Worm (Caenorhabditis elegans) whole organism, young adult: Measurements from ENCODE around the gene B0034.4.
A peak's percentile ranks its signal among the peaks of the same experiment; 100 is the strongest.

Experiments used
- B0035.1 ChIP-seq: sonication (generic microtip); optimal IDR thresholded peaks from 2 replicates; lab custom pipeline; 2016; ENCODE audit warnings: missing genetic modification characterization, mild to moderate bottlenecking, missing compliant biosample characterization, missing genotype, missing genetic modification reagents
- B0261.1 ChIP-seq: sonication (generic microtip); optimal IDR thresholded peaks from 2 replicates; lab custom pipeline; 2016; ENCODE audit warnings: mild to moderate bottlenecking, missing genetic modification characterization, moderate library complexity, missing compliant biosample characterization
- B0336.3 ChIP-seq: fragments of 200-800 bp; sonication (Bioruptor generic); IDR thresholded peaks from 2 replicates; pipeline ENCODE4 v1.3.6; 2022; ENCODE audit warnings: missing genetic modification characterization, missing compliant biosample characterization
- C06A6.2 ChIP-seq: fragments of 200-800 bp; sonication (Bioruptor generic); conservative IDR thresholded peaks from 2 replicates; pipeline ENCODE4 v1.3.6; 2022; ENCODE audit warnings: missing genetic modification characterization, missing compliant biosample characterization
- F10E7.11 ChIP-seq: sonication (generic microtip); optimal IDR thresholded peaks from 2 replicates; lab custom pipeline; 2017; ENCODE audit warnings: mild to moderate bottlenecking, missing genetic modification characterization, moderate library complexity, missing compliant biosample characterization
- F39B2.1 ChIP-seq: fragments of 200-800 bp; sonication (Bioruptor generic); IDR thresholded peaks from 2 replicates; pipeline ENCODE4 v1.3.6; 2022; ENCODE audit warnings: missing genetic modification reagents, missing genetic modification characterization, missing compliant biosample characterization
- F57A8.1 ChIP-seq: fragments of 200-800 bp; sonication (Bioruptor generic); optimal IDR thresholded peaks from 2 replicates; lab custom pipeline; 2018; ENCODE audit warnings: mild to moderate bottlenecking, missing genetic modification characterization, moderate library complexity, missing compliant biosample characterization
- F57C9.4 ChIP-seq: sonication (generic microtip); optimal IDR thresholded peaks from 2 replicates; lab custom pipeline; 2017; ENCODE audit warnings: mild to moderate bottlenecking, missing genetic modification characterization, missing compliant biosample characterization
- T07F8.4 ChIP-seq: sonication (generic microtip); optimal IDR thresholded peaks from 2 replicates; lab custom pipeline; 2016; ENCODE audit warnings: mild to moderate bottlenecking, missing genetic modification characterization, moderate library complexity, missing compliant biosample characterization
- Y67H2A.10 ChIP-seq: fragments of 200-800 bp; sonication (Bioruptor generic); conservative IDR thresholded peaks from 2 replicates; pipeline ENCODE4 v1.3.6; 2022; ENCODE audit warnings: missing genetic modification reagents, missing genetic modification characterization, missing compliant biosample characterization
- Y79H2A.3 ChIP-seq: fragments of 200-800 bp; sonication (Bioruptor generic); conservative IDR thresholded peaks from 2 replicates; pipeline ENCODE4 v1.3.6; 2022; ENCODE audit warnings: missing genetic modification reagents, missing genetic modification characterization, missing compliant biosample characterization
- ZK185.1 ChIP-seq: sonication (generic microtip); optimal IDR thresholded peaks from 2 replicates; lab custom pipeline; 2016; ENCODE audit warnings: mild to moderate bottlenecking, missing genetic modification characterization, missing compliant biosample characterization; ENCODE audit not compliant: poor library complexity, severe bottlenecking
- akir-1 ChIP-seq: fragments of 200-800 bp; sonication (Bioruptor generic); optimal IDR thresholded peaks from 2 replicates; lab custom pipeline; 2018; ENCODE audit warnings: mild to moderate bottlenecking, missing genetic modification characterization, moderate library complexity, missing compliant biosample characterization
- aptf-3 ChIP-seq: fragments of 200-800 bp; sonication (Bioruptor generic); IDR thresholded peaks from 2 replicates; pipeline ENCODE4 v1.3.6; 2022; ENCODE audit warnings: missing genetic modification characterization, missing compliant biosample characterization
- atf-7 ChIP-seq: sonication (generic microtip); optimal IDR thresholded peaks from 2 replicates; lab custom pipeline; 2017; ENCODE audit warnings: mild to moderate bottlenecking, missing genetic modification characterization, missing compliant biosample characterization
- attf-6 ChIP-seq: fragments of 200-800 bp; sonication (Bioruptor generic); IDR thresholded peaks from 2 replicates; pipeline ENCODE4 v1.3.6; 2022; ENCODE audit warnings: missing genetic modification reagents, missing genetic modification characterization, missing compliant biosample characterization
- cebp-1 ChIP-seq, 2 experiments: fragments of 200-800 bp in 1 of 2; sonication (Bioruptor generic) in 1 of 2; sonication (generic microtip) in 1 of 2; IDR thresholded peaks in 1 of 2; optimal IDR thresholded peaks in 1 of 2; 2 replicates each; pipeline versions ENCODE4 v1.3.6 to Lab custom; 2017 to 2022; ENCODE audit warnings: missing compliant biosample characterization in 2 of 2, missing genetic modification characterization in 2 of 2, mild to moderate bottlenecking in 1 of 2, missing genetic modification reagents in 1 of 2, moderate library complexity in 1 of 2
- ceh-100 ChIP-seq: fragments of 200-800 bp; sonication (Bioruptor generic); IDR thresholded peaks from 2 replicates; pipeline ENCODE4 v1.3.6; 2022; ENCODE audit warnings: missing genetic modification reagents, missing genetic modification characterization, missing compliant biosample characterization
- chd-7 ChIP-seq: sonication (generic microtip); optimal IDR thresholded peaks from 2 replicates; lab custom pipeline; 2016; ENCODE audit warnings: mild to moderate bottlenecking, missing genetic modification characterization, moderate library complexity, missing compliant biosample characterization
- egl-44 ChIP-seq: fragments of 200-800 bp; sonication (Bioruptor generic); IDR thresholded peaks from 2 replicates; pipeline ENCODE4 v1.3.6; 2022; ENCODE audit warnings: missing genetic modification reagents, missing genetic modification characterization, missing compliant biosample characterization
- ekl-4 ChIP-seq: fragments of 200-800 bp; sonication (Bioruptor generic); IDR thresholded peaks from 2 replicates; pipeline ENCODE4 v1.3.6; 2022; ENCODE audit warnings: missing genetic modification reagents, missing genetic modification characterization, missing compliant biosample characterization
- hlh-12 ChIP-seq: sonication (generic microtip); optimal IDR thresholded peaks from 2 replicates; lab custom pipeline; 2016; ENCODE audit warnings: missing genetic modification characterization, missing compliant biosample characterization
- hmg-20 ChIP-seq: fragments of 200-800 bp; sonication (Bioruptor generic); IDR thresholded peaks from 2 replicates; pipeline ENCODE4 v1.3.6; 2022; ENCODE audit warnings: missing genetic modification reagents, missing genetic modification characterization, missing compliant biosample characterization
- hrde-1 ChIP-seq: sonication (generic microtip); optimal IDR thresholded peaks from 2 replicates; lab custom pipeline; 2016; ENCODE audit warnings: missing genetic modification characterization, mild to moderate bottlenecking, missing compliant biosample characterization, moderate library complexity, missing genotype, missing genetic modification reagents, borderline replicate concordance
- madf-3 ChIP-seq: fragments of 200-800 bp; sonication (Bioruptor generic); IDR thresholded peaks from 2 replicates; pipeline ENCODE4 v1.3.6; 2022; ENCODE audit warnings: missing genetic modification reagents, missing genetic modification characterization, missing compliant biosample characterization
- mcd-1 ChIP-seq: fragments of 200-800 bp; sonication (Bioruptor generic); IDR thresholded peaks from 2 replicates; pipeline ENCODE4 v1.3.6; 2022; ENCODE audit warnings: missing genetic modification reagents, missing genetic modification characterization, missing compliant biosample characterization
- nfyb-1 ChIP-seq: fragments of 200-800 bp; sonication (Bioruptor generic); IDR thresholded peaks from 2 replicates; pipeline ENCODE4 v1.3.6; 2022; ENCODE audit warnings: missing genetic modification reagents, missing genetic modification characterization, missing compliant biosample characterization
- nhr-27 ChIP-seq: fragments of 200-800 bp; sonication (Bioruptor generic); optimal IDR thresholded peaks from 2 replicates; lab custom pipeline; 2018; ENCODE audit warnings: mild to moderate bottlenecking, missing genetic modification characterization, moderate library complexity, missing compliant biosample characterization
- pbrm-1 ChIP-seq: fragments of 200-800 bp; sonication (Bioruptor generic); IDR thresholded peaks from 2 replicates; pipeline ENCODE4 v1.3.6; 2022; ENCODE audit warnings: missing genetic modification reagents, missing genetic modification characterization, missing compliant biosample characterization
- snpc-3.4 ChIP-seq: sonication (generic microtip); optimal IDR thresholded peaks from 2 replicates; lab custom pipeline; 2017; ENCODE audit warnings: missing genetic modification characterization, mild to moderate bottlenecking, missing compliant biosample characterization, antibody characterized with exemption, moderate library complexity, missing genotype, missing genetic modification reagents
- somi-1 ChIP-seq: fragments of 200-800 bp; sonication (Bioruptor generic); optimal IDR thresholded peaks from 2 replicates; lab custom pipeline; 2018; ENCODE audit warnings: mild to moderate bottlenecking, missing genetic modification characterization, missing compliant biosample characterization
- tbp1 ChIP-seq: fragments of 200-800 bp; sonication (Bioruptor generic); optimal IDR thresholded peaks from 2 replicates; lab custom pipeline; 2018; ENCODE audit warnings: mild to moderate bottlenecking, missing genetic modification characterization, missing compliant biosample characterization
- tbx-9 ChIP-seq: sonication (generic microtip); optimal IDR thresholded peaks from 2 replicates; lab custom pipeline; 2016; ENCODE audit warnings: borderline replicate concordance, missing genetic modification characterization, inconsistent platforms, missing compliant biosample characterization
- ztf-18 ChIP-seq: sonication (generic microtip); optimal IDR thresholded peaks from 2 replicates; lab custom pipeline; 2016; ENCODE audit warnings: missing genotype, mild to moderate bottlenecking, missing genetic modification characterization, missing compliant biosample characterization
- ztf-28 ChIP-seq: fragments of 200-800 bp; sonication (Bioruptor generic); IDR thresholded peaks from 2 replicates; pipeline ENCODE4 v1.3.6; 2022; ENCODE audit warnings: missing genetic modification reagents, missing genetic modification characterization, missing compliant biosample characterization
- ztf-3 ChIP-seq: fragments of 200-800 bp; sonication (Bioruptor generic); optimal IDR thresholded peaks from 2 replicates; lab custom pipeline; 2018; ENCODE audit warnings: mild to moderate bottlenecking, missing genetic modification characterization, missing compliant biosample characterization
- ztf-6 ChIP-seq: fragments of 200-800 bp; sonication (Bioruptor generic); IDR thresholded peaks from 2 replicates; pipeline ENCODE4 v1.3.6; 2022; ENCODE audit warnings: missing genetic modification reagents, missing genetic modification characterization, missing compliant biosample characterization

Gene B0034.4

DNA sequence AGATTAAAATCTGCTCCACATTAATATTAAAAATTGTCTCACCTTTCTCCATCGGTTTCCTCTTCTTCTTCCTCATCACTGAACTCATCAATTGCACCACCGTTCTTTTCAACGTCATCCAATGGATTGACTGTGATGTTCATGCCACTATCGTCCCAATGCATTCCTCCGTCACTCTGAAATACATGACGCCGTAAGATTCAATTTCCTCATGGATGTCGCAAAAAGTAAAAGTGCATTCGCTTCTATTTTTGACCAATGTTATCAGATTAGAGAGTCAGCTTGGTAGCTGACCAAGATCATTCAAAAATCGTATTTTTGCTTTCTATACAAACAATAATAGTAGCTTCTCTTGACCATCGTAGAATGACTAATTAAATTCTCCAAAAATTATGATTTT lies 22.9 kb downstream of the B0034.4 start:
- TF ChIP-seq pbrm-1 (GFP tag; lab: Robert Waterston, UW) (no peak), B0035.1 (no peak), F57C9.4 (tag; lab: Kevin White, UChicago) (no peak)

DNA sequence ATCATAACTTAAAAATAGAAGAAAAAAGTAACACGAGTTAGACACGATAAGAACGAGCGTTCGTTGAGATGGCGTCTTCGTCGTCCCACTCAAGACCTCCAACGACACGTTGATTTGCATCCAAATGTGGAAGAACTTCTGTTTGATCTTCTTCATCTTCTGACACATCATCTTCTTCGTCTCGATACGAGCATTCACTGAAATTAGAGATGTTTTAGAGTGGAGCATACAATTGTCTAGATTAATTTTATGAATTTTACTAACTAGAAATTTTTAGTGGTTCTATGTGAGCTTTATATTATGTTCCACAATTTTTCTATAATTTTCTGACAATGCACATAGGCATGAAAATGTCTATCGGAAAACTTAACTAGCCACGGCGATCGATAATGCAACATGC lies 23.5 kb downstream of the B0034.4 start:
- TF ChIP-seq ZK185.1 (tag; lab: Kevin White, UChicago) (no peak), hmg-20 (no peak), C06A6.2 (no peak), akir-1 (GFP tag; lab: Kevin White, UChicago) (no peak), somi-1 (GFP tag; lab: Kevin White, UChicago) (no peak)

DNA sequence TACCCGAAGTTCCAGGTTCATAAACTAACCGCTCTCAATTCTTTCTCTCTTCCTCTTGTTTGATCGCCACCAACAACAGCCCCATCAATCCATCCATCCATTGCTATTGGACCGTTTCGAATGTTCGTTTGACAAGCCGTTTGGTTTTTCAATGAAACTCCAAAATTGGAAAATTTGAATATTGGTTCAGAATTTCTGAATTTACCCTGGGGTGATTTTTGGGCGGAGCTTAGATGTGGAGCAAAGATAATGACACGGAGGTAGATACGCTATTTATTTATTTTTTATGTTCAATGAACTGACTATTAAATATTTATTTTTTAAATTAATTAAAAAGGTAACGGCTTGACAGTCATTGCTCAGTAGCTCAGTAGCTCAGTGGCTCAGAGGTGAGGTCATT lies 25.1 kb downstream of the B0034.4 start, which contains the start of gene B0034.2:
Gene B0034.2, minus strand, starts transcription at position 101 of the 400 bp plus-strand sequence.
- TF ChIP-seq madf-3 (GFP tag; lab: Robert Waterston, UW) (no peak), tbp1 (GFP tag; lab: Kevin White, UChicago) (no peak), cebp-1 (GFP tag; IDR thresholded peaks at IDR 0.05; lab: Robert Waterston, UW) (no peak), cebp-1 (tag; optimal IDR thresholded peaks at IDR 0.05; lab: Kevin White, UChicago) (no peak)

DNA sequence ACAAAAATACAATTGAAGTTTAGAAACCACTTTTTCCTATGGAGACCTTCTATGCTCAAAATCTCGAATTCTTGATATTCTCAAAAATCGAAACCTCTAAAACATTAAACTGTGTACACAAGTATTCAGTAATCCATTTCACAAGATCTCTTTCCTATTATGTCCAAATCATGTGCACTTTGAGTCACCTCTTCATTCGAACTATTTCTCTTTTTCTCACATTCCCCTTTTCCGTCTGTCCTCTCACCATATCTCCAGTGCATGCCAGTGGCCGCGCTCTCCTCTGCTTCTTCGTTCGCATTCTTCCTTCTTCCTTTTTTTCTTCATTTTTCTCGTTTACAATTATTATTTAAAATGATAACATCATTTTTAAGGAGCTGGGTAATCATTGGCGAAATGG lies 26.7 kb downstream of the B0034.4 start, which contains the start of gene F28B12.1:
Gene F28B12.1, plus strand, starts transcription at position 335 of the 400 bp plus-strand sequence.
- TF ChIP-seq mcd-1 = no peak
- no peak for TF ChIP-seq cebp-1 (GFP tag; IDR thresholded peaks at IDR 0.05; lab: Robert Waterston, UW)
- TF ChIP-seq cebp-1 (tag; optimal IDR thresholded peaks at IDR 0.05; lab: Kevin White, UChicago) = peak; percentile 26

DNA sequence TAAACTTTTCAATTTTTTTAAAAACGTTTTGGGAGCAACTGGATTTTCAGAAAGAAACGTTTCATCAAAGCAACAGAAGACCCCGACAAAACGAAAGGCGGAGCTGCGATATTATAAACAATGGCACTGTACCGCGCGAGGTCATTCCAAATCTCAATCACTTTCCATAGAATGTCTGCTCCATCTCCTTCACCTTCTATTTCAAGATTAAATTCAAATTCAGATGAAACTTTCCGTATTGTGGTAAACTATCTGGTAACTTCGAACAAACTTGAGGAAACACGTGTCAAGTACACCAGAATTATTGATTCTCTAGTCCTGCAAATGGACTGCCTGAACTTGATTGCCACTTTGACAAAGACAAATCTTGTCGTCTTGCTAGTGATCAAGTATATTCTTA lies 28.5 kb downstream of the B0034.4 start, which contains the start of gene F28B12.6:
Gene F28B12.6, plus strand, starts transcription at position 49 of the 400 bp plus-strand sequence.
- no peak for TF ChIP-seq Y79H2A.3
- TF ChIP-seq attf-6 = no peak
- peak; percentile 61; the same call in 1 of the 2 replicates for TF ChIP-seq B0336.3 (GFP tag; lab: Robert Waterston, UW)
- TF ChIP-seq cebp-1 (GFP tag; IDR thresholded peaks at IDR 0.05; lab: Robert Waterston, UW) = no peak
- peak; percentile 24 for TF ChIP-seq cebp-1 (tag; optimal IDR thresholded peaks at IDR 0.05; lab: Kevin White, UChicago)
- peak; percentile 52; the same call in 1 of the 2 replicates for TF ChIP-seq nfyb-1
- no peak for TF ChIP-seq B0261.1 (tag; lab: Kevin White, UChicago)
- no peak for TF ChIP-seq tbx-9 (tag; lab: Kevin White, UChicago)
- TF ChIP-seq, all 124 proteins: peak for 3

DNA sequence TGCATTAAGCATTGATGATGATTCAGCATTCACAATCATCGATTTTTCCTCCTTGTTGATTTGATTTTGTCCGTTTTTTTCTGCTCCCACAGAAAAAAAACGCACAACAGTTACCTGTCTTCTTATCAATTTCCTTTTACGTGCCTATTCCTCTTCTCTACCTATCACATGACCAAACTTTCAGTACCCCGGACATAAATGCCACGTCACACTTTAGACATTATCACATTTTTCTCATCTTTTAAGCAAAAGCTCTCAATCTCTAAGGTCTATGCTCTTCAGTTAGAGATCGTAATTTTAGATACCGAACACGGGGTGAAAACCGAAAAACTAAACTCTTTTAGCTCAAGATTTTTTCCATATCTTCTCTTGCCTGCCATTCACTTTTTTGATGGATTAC lies 33.3 kb downstream of the B0034.4 start:
- TF ChIP-seq atf-7 (peak; percentile 23), F57C9.4 (tag; lab: Kevin White, UChicago) (no peak), hlh-12 (no peak), Y67H2A.10 (GFP tag; lab: Robert Waterston, UW) (no peak), ztf-3 (no peak), ztf-6 (GFP tag; lab: Robert Waterston, UW) (no peak), egl-44 (GFP tag; lab: Robert Waterston, UW) (peak; percentile 70; the same call in 1 of the 2 replicates), nfyb-1 (0 out of 2 replicates have a peak, but pooled peaks have one; percentile 8), ceh-100 (GFP tag; lab: Robert Waterston, UW) (no peak), aptf-3 (GFP tag; lab: Robert Waterston, UW) (no peak), ztf-28 (GFP tag; lab: Robert Waterston, UW) (no peak), cebp-1 (GFP tag; IDR thresholded peaks at IDR 0.05; lab: Robert Waterston, UW) (no peak), cebp-1 (tag; optimal IDR thresholded peaks at IDR 0.05; lab: Kevin White, UChicago) (peak; percentile 33), ztf-18 (tag; lab: Kevin White, UChicago) (no peak), F10E7.11 (tag; lab: Kevin White, UChicago) (no peak), ekl-4 (no peak), hmg-20 (no peak), hrde-1 (tag; lab: Kevin White, UChicago) (no peak), nhr-27 (no peak), chd-7 (tag; lab: Kevin White, UChicago) (peak; percentile 30), F57A8.1 (GFP tag; lab: Kevin White, UChicago) (no peak), T07F8.4 (tag; lab: Kevin White, UChicago) (no peak), pbrm-1 (GFP tag; lab: Robert Waterston, UW) (no peak), F39B2.1 (GFP tag; lab: Robert Waterston, UW) (no peak), snpc-3.4 (tag; lab: Kevin White, UChicago) (no peak)
